Fruit fly (Drosophila melanogaster): ENCODE results near the gene CG2983.

The CG2983 gene

DNA sequence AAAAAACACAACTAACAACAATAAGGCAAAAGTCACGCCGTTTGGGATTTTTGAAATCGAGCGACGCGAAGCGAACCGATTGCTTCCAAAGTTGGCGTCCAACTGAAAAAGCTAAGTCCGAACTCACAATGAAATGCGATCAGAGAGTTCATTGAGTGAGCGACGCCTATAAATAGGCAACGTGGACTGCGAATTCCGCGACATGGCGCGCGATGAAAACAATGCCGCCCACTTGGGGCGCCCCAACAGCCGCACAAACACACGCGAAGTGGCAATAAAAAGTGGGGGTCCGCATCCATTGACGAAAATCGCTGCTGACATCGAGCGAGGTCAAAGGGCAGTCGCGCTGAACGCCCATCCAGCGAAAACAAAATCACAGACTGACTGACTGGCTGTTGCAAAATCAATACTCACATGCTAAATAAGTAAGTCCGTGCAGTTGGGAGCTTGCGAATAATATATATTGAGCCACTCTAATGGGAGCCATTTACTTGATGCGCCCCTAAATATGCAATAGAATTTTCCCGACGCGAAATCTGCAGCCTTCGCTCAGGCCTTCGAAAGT lies 7.9 kb downstream of the CG2983 start (continued):
- TF ChIP-seq nom (GFP tag; optimal IDR thresholded peaks at IDR 0.05) = no peak
- peak; percentile 81 for TF ChIP-seq CG15514 (GFP tag; optimal IDR thresholded peaks at IDR 0.05)
- peak in 1 of 2 experiments; percentile 14 for TF ChIP-seq Trl (optimal IDR thresholded peaks at IDR 0.05)
- no peak for TF ChIP-seq Trl (GFP tag; optimal IDR thresholded peaks at IDR 0.05)
- no peak for TF ChIP-seq peb (GFP tag; IDR thresholded peaks at IDR 0.05)
- TF ChIP-seq CG10654 (GFP tag; optimal IDR thresholded peaks at IDR 0.05) = no peak
- no peak for TF ChIP-seq ash1 (GFP tag; optimal IDR thresholded peaks at IDR 0.05)
- no peak for TF ChIP-seq Dfd (GFP tag; optimal IDR thresholded peaks at IDR 0.05)
- no peak for TF ChIP-seq CG18599 (GFP tag; optimal IDR thresholded peaks at IDR 0.05)
- no peak for TF ChIP-seq ham (GFP tag; IDR thresholded peaks at IDR 0.05)
- no peak for TF ChIP-seq bcd (GFP tag; optimal IDR thresholded peaks at IDR 0.05)
- TF ChIP-seq Jarid2 (GFP tag; optimal IDR thresholded peaks at IDR 0.05) = peak; percentile 59
- TF ChIP-seq CTCF (GFP tag; optimal IDR thresholded peaks at IDR 0.05) = no peak
- TF ChIP-seq CG1832 (GFP tag; optimal IDR thresholded peaks at IDR 0.05) = no peak
- peak; percentile 16; the same call in 1 of the 3 replicates for TF ChIP-seq CG34422 (GFP tag; IDR thresholded peaks at IDR 0.05)
- TF ChIP-seq CG17361 (GFP tag; IDR thresholded peaks at IDR 0.05) = no peak
- TF ChIP-seq ftz-f1 (GFP tag; optimal IDR thresholded peaks at IDR 0.05) = peak; percentile 71
- no peak for TF ChIP-seq fd3F (GFP tag; optimal IDR thresholded peaks at IDR 0.05)
- TF ChIP-seq CG9817 (tag; optimal IDR thresholded peaks at IDR 0.05) = no peak
- TF ChIP-seq ap (GFP tag; IDR thresholded peaks at IDR 0.05) = no peak
- TF ChIP-seq lov (optimal IDR thresholded peaks at IDR 0.05) = no peak
- no peak for TF ChIP-seq lov (GFP tag; IDR thresholded peaks at IDR 0.05)
- no peak for TF ChIP-seq Mes4 (GFP tag; optimal IDR thresholded peaks at IDR 0.05)
- no peak for TF ChIP-seq Side (GFP tag; optimal IDR thresholded peaks at IDR 0.05)
- no peak for TF ChIP-seq gce (GFP tag; IDR thresholded peaks at IDR 0.05)
- no peak for TF ChIP-seq cg (GFP tag; optimal IDR thresholded peaks at IDR 0.05)
- no peak for TF ChIP-seq seq (GFP tag; IDR thresholded peaks at IDR 0.05)
- TF ChIP-seq ara (GFP tag; IDR thresholded peaks at IDR 0.05) = no peak
- 0 out of 3 replicates have a peak, but pooled peaks have one; percentile 48 for TF ChIP-seq so (GFP tag; IDR thresholded peaks at IDR 0.05)
- peak; percentile 0 for TF ChIP-seq chn (GFP tag; optimal IDR thresholded peaks at IDR 0.05)
- TF ChIP-seq gsb-n (tag; optimal IDR thresholded peaks at IDR 0.05) = no peak
- TF ChIP-seq chinmo (GFP tag; IDR thresholded peaks at IDR 0.05; ENCODE audit: partially characterized antibody) = peak; percentile 77; the same call in 2 of the 4 replicates
- peak; percentile 59; the same call in 1 of the 2 replicates for TF ChIP-seq sim (GFP tag; IDR thresholded peaks at IDR 0.05)
- TF ChIP-seq CG5245 (GFP tag; optimal IDR thresholded peaks at IDR 0.05) = no peak
- TF ChIP-seq Taf1 (GFP tag; IDR thresholded peaks at IDR 0.05) = no peak
- TF ChIP-seq tna (GFP tag; IDR thresholded peaks at IDR 0.05; ENCODE audit: partially characterized antibody) = no peak
- TF ChIP-seq tx (GFP tag; optimal IDR thresholded peaks at IDR 0.05) = no peak
- TF ChIP-seq scrt (GFP tag; optimal IDR thresholded peaks at IDR 0.05) = no peak
- TF ChIP-seq vvl (GFP tag; IDR thresholded peaks at IDR 0.05) = no peak
- no peak for TF ChIP-seq her (GFP tag; optimal IDR thresholded peaks at IDR 0.05)
- no peak for TF ChIP-seq CG6854 (GFP tag; optimal IDR thresholded peaks at IDR 0.05)
- TF ChIP-seq CG8290 (GFP tag; optimal IDR thresholded peaks at IDR 0.05) = no peak
- peak in 1 of 2 experiments; percentile 55 for TF ChIP-seq CG8290 (tag; optimal IDR thresholded peaks at IDR 0.05)
- TF ChIP-seq D19B (GFP tag; optimal IDR thresholded peaks at IDR 0.05) = peak; percentile 5
- no peak for TF ChIP-seq dysf (GFP tag; IDR thresholded peaks at IDR 0.05)
- no peak for TF ChIP-seq slp2 (GFP tag; optimal IDR thresholded peaks at IDR 0.05)
- no peak for TF ChIP-seq wek (GFP tag; optimal IDR thresholded peaks at IDR 0.05)
- TF ChIP-seq CG17568 (GFP tag; optimal IDR thresholded peaks at IDR 0.05) = no peak
- no peak for TF ChIP-seq nerfin-2 (GFP tag; IDR thresholded peaks at IDR 0.05; ENCODE audit: partially characterized antibody)
- TF ChIP-seq crp (GFP tag; optimal IDR thresholded peaks at IDR 0.05) = no peak
- TF ChIP-seq CG16813 (GFP tag; IDR thresholded peaks at IDR 0.05; ENCODE audit: partially characterized antibody) = no peak
- TF ChIP-seq sr (GFP tag; IDR thresholded peaks at IDR 0.05) = 0 out of 3 replicates have a peak, but pooled peaks have one; percentile 3

Measured in whole organism, embryonic.